Fruit fly (Drosophila melanogaster) whole organism, embryonic: ENCODE data around the gene CG10660.

Experiments
- Blimp-1 ChIP-seq: fragments of 200-800 bp; sonication (Bioruptor generic); optimal IDR thresholded peaks from 3 replicates; lab custom pipeline; 2018; ENCODE audit warnings: missing biosample characterization, missing genetic modification characterization, mild to moderate bottlenecking, moderate library complexity, missing genetic modification reagents
- CG10321 ChIP-seq: fragments of 200-800 bp; sonication (Bioruptor generic); IDR thresholded peaks from 2 replicates; pipeline ENCODE4 v1.3.6; 2022; ENCODE audit warnings: missing biosample characterization, missing genetic modification characterization
- CG10431 ChIP-seq: fragments of 200-800 bp; sonication (Bioruptor generic); optimal IDR thresholded peaks from 3 replicates; lab custom pipeline; 2018; ENCODE audit warnings: missing biosample characterization, mild to moderate bottlenecking, missing genetic modification characterization
- CG11696 ChIP-seq: fragments of 200-800 bp; sonication (Bioruptor generic); IDR thresholded peaks from 2 replicates; pipeline ENCODE4 v1.3.6; 2022; ENCODE audit warnings: missing biosample characterization, missing genetic modification characterization
- CG13287 ChIP-seq: fragments of 200-800 bp; sonication (Bioruptor generic); IDR thresholded peaks from 2 replicates; pipeline ENCODE4 v1.3.6; 2022; ENCODE audit warnings: missing biosample characterization, missing genetic modification characterization; ENCODE audit not compliant: partially characterized antibody
- CG15479 ChIP-seq: fragments of 200-800 bp; sonication (Bioruptor generic); optimal IDR thresholded peaks from 3 replicates; lab custom pipeline; 2019; ENCODE audit warnings: missing biosample characterization, mild to moderate bottlenecking, missing genetic modification characterization, moderate library complexity
- CG1602 ChIP-seq: fragments of 200-800 bp; sonication (Bioruptor generic); optimal IDR thresholded peaks from 3 replicates; lab custom pipeline; 2016; ENCODE audit warnings: missing biosample characterization, missing genetic modification characterization
- CG1603 ChIP-seq: fragments of 200-800 bp; sonication (Bioruptor generic); optimal IDR thresholded peaks from 2 replicates; lab custom pipeline; 2019; ENCODE audit warnings: missing biosample characterization, mild to moderate bottlenecking, missing genetic modification characterization, moderate library complexity
- CG17361 ChIP-seq: fragments of 200-800 bp; sonication (Bioruptor generic); IDR thresholded peaks from 3 replicates; pipeline ENCODE4 v1.3.6; 2022; ENCODE audit warnings: missing biosample characterization, missing genetic modification characterization
- CG18599 ChIP-seq: fragments of 200-800 bp; sonication (Bioruptor generic); optimal IDR thresholded peaks from 3 replicates; lab custom pipeline; 2017; ENCODE audit warnings: missing biosample characterization, missing genetic modification characterization, mild to moderate bottlenecking, moderate library complexity, missing genetic modification reagents
- CG34224 ChIP-seq: fragments of 200-800 bp; sonication (Bioruptor generic); IDR thresholded peaks from 3 replicates; pipeline ENCODE4 v1.3.6; 2022; ENCODE audit warnings: missing biosample characterization, missing genetic modification characterization; ENCODE audit not compliant: partially characterized antibody
- CG4707 ChIP-seq: fragments of 200-800 bp; sonication (Bioruptor generic); optimal IDR thresholded peaks from 2 replicates; lab custom pipeline; 2018; ENCODE audit warnings: missing biosample characterization, mild to moderate bottlenecking, missing genetic modification characterization, moderate library complexity
- CG5180 ChIP-seq: fragments of 200-800 bp; sonication (Bioruptor generic); optimal IDR thresholded peaks from 3 replicates; lab custom pipeline; 2017; ENCODE audit warnings: missing biosample characterization, missing genetic modification characterization, mild to moderate bottlenecking, moderate library complexity, missing genetic modification reagents
- CG6683 ChIP-seq: fragments of 200-800 bp; sonication (Bioruptor generic); optimal IDR thresholded peaks from 2 replicates; lab custom pipeline; 2017; ENCODE audit warnings: missing biosample characterization, mild to moderate bottlenecking, missing genetic modification characterization, missing genetic modification reagents
- CG9727 ChIP-seq: fragments of 200-800 bp; sonication (Bioruptor generic); optimal IDR thresholded peaks from 3 replicates; lab custom pipeline; 2017; ENCODE audit warnings: missing biosample characterization, mild to moderate bottlenecking, missing genetic modification characterization
- CTCF ChIP-seq: fragments of 200-800 bp; sonication (Bioruptor generic); optimal IDR thresholded peaks from 2 replicates; lab custom pipeline; 2017; ENCODE audit warnings: missing biosample characterization, mild to moderate bottlenecking, missing genetic modification characterization, moderate library complexity
- CoRest ChIP-seq: fragments of 200-800 bp; sonication (Bioruptor generic); optimal IDR thresholded peaks from 3 replicates; lab custom pipeline; 2018; ENCODE audit warnings: missing biosample characterization, mild to moderate bottlenecking, missing genetic modification characterization, moderate library complexity
- CrebB ChIP-seq: fragments of 200-800 bp; sonication (Bioruptor generic); optimal IDR thresholded peaks from 3 replicates; lab custom pipeline; 2018; ENCODE audit warnings: missing biosample characterization, mild to moderate bottlenecking, missing genetic modification characterization
- Dip3 ChIP-seq: fragments of 200-800 bp; sonication (Bioruptor generic); optimal IDR thresholded peaks from 3 replicates; lab custom pipeline; 2016; ENCODE audit warnings: missing biosample characterization, missing genetic modification characterization
- Dp ChIP-seq: fragments of 200-800 bp; sonication (Bioruptor generic); optimal IDR thresholded peaks from 2 replicates; lab custom pipeline; 2018; ENCODE audit warnings: missing biosample characterization, mild to moderate bottlenecking, missing genetic modification characterization, moderate library complexity
- E2f2 ChIP-seq: fragments of 200-800 bp; sonication (Bioruptor generic); IDR thresholded peaks from 2 replicates; pipeline ENCODE4 v1.3.6; 2022; ENCODE audit warnings: missing biosample characterization, missing genetic modification characterization
- Fer1 ChIP-seq: fragments of 200-800 bp; sonication (Bioruptor generic); optimal IDR thresholded peaks from 2 replicates; lab custom pipeline; 2017; ENCODE audit warnings: missing biosample characterization, mild to moderate bottlenecking, missing genetic modification characterization
- H15 ChIP-seq: fragments of 200-800 bp; sonication (Bioruptor generic); IDR thresholded peaks from 3 replicates; pipeline ENCODE4 v1.3.6; 2022; ENCODE audit warnings: missing biosample characterization, missing genetic modification characterization
- Hr51 ChIP-seq, 2 experiments: fragments of 200-800 bp; sonication (Bioruptor generic); optimal IDR thresholded peaks; 2 replicates in 1 of 2; 3 replicates in 1 of 2; lab custom pipeline; 2016 to 2018; ENCODE audit warnings: missing biosample characterization in 2 of 2, missing genetic modification characterization in 2 of 2, mild to moderate bottlenecking in 1 of 2, moderate library complexity in 1 of 2
- Lpt ChIP-seq: fragments of >200 bp; optimal IDR thresholded peaks from 2 replicates; lab custom pipeline; 2018; ENCODE audit warnings: missing biosample characterization, missing genetic modification characterization
- Nf-YB ChIP-seq: fragments of 200-800 bp; sonication (Bioruptor generic); optimal IDR thresholded peaks from 3 replicates; lab custom pipeline; 2019; ENCODE audit warnings: missing biosample characterization, mild to moderate bottlenecking, missing genetic modification characterization, moderate library complexity
- Nf-YC ChIP-seq: fragments of 200-800 bp; optimal IDR thresholded peaks from 3 replicates; lab custom pipeline; 2019; ENCODE audit warnings: missing biosample characterization, mild to moderate bottlenecking, missing genetic modification characterization, moderate library complexity
- Sry-β ChIP-seq: fragments of 200-800 bp; sonication (Bioruptor generic); optimal IDR thresholded peaks from 2 replicates; lab custom pipeline; 2018; ENCODE audit warnings: missing biosample characterization, mild to moderate bottlenecking, missing genetic modification characterization, moderate library complexity
- Ssrp ChIP-seq: fragments of 200-800 bp; sonication (Bioruptor generic); optimal IDR thresholded peaks from 2 replicates; lab custom pipeline; 2018; ENCODE audit warnings: missing biosample characterization, mild to moderate bottlenecking, missing genetic modification characterization, moderate library complexity
- bsh ChIP-seq, 2 experiments: fragments of 200-800 bp; sonication (Bioruptor generic); optimal IDR thresholded peaks; 2 replicates each; lab custom pipeline; 2017 to 2018; ENCODE audit warnings: mild to moderate bottlenecking in 2 of 2, missing biosample characterization in 2 of 2, missing genetic modification characterization in 2 of 2, moderate library complexity in 1 of 2
- cad ChIP-seq: fragments of >200 bp; optimal IDR thresholded peaks from 2 replicates; lab custom pipeline; 2017; ENCODE audit warnings: missing biosample characterization, missing genetic modification characterization
- chinmo ChIP-seq: fragments of 200-800 bp; sonication (Bioruptor generic); IDR thresholded peaks from 4 replicates; pipeline ENCODE4 v1.3.6; 2022; ENCODE audit warnings: missing biosample characterization, missing genetic modification characterization; ENCODE audit not compliant: partially characterized antibody
- crc ChIP-seq: fragments of 200-800 bp; sonication (Bioruptor generic); optimal IDR thresholded peaks from 2 replicates; lab custom pipeline; 2016; ENCODE audit warnings: missing biosample characterization, missing genetic modification characterization
- disco-r ChIP-seq: fragments of 200-800 bp; sonication (Bioruptor generic); optimal IDR thresholded peaks from 2 replicates; lab custom pipeline; 2016; ENCODE audit warnings: missing biosample characterization, missing genetic modification characterization
- dmrt99B ChIP-seq: fragments of 200-800 bp; sonication (Bioruptor generic); optimal IDR thresholded peaks from 2 replicates; lab custom pipeline; 2018; ENCODE audit warnings: missing biosample characterization, mild to moderate bottlenecking, missing genetic modification characterization, moderate library complexity
- exex ChIP-seq: fragments of 200-800 bp; sonication (Bioruptor generic); optimal IDR thresholded peaks from 4 replicates; lab custom pipeline; 2018; ENCODE audit warnings: missing biosample characterization, mild to moderate bottlenecking, missing genetic modification characterization, moderate library complexity
- fd64A ChIP-seq: fragments of 200-800 bp; sonication (Bioruptor generic); optimal IDR thresholded peaks from 3 replicates; lab custom pipeline; 2018; ENCODE audit warnings: missing biosample characterization, mild to moderate bottlenecking, missing genetic modification characterization
- gem ChIP-seq: fragments of 200-800 bp; sonication (Bioruptor generic); optimal IDR thresholded peaks from 2 replicates; lab custom pipeline; 2019; ENCODE audit warnings: missing biosample characterization, mild to moderate bottlenecking, missing genetic modification characterization, moderate library complexity
- hbn ChIP-seq: fragments of 200-800 bp; sonication (Bioruptor generic); IDR thresholded peaks from 2 replicates; pipeline ENCODE4 v1.3.6; 2022; ENCODE audit warnings: missing biosample characterization, missing genetic modification characterization; ENCODE audit not compliant: partially characterized antibody
- lab ChIP-seq: fragments of 200-800 bp; sonication (Bioruptor generic); optimal IDR thresholded peaks from 3 replicates; lab custom pipeline; 2017; ENCODE audit warnings: missing biosample characterization, missing genetic modification characterization, mild to moderate bottlenecking, moderate library complexity, missing genetic modification reagents
- pum ChIP-seq: fragments of 200-800 bp; sonication (Bioruptor generic); optimal IDR thresholded peaks from 2 replicates; lab custom pipeline; 2016; ENCODE audit warnings: missing biosample characterization, missing genetic modification characterization
- sd ChIP-seq: fragments of 200-800 bp; sonication (Bioruptor generic); optimal IDR thresholded peaks from 3 replicates; lab custom pipeline; 2018; ENCODE audit warnings: missing biosample characterization, mild to moderate bottlenecking, missing genetic modification characterization, moderate library complexity
- shn ChIP-seq: fragments of 200-800 bp; sonication (Bioruptor generic); optimal IDR thresholded peaks from 3 replicates; lab custom pipeline; 2016; ENCODE audit warnings: missing biosample characterization, missing genetic modification characterization
- slp2 ChIP-seq: fragments of 200-800 bp; sonication (Bioruptor generic); optimal IDR thresholded peaks from 2 replicates; lab custom pipeline; 2016; ENCODE audit warnings: missing biosample characterization, missing genetic modification characterization
- sug ChIP-seq: fragments of 200-800 bp; optimal IDR thresholded peaks from 2 replicates; lab custom pipeline; 2019; ENCODE audit warnings: missing biosample characterization, mild to moderate bottlenecking, missing genetic modification characterization, moderate library complexity
- tap ChIP-seq: fragments of 200-800 bp; optimal IDR thresholded peaks from 3 replicates; lab custom pipeline; 2019; ENCODE audit warnings: missing biosample characterization, mild to moderate bottlenecking, missing genetic modification characterization, moderate library complexity
- tin ChIP-seq: fragments of 200-800 bp; sonication (Bioruptor generic); optimal IDR thresholded peaks from 3 replicates; lab custom pipeline; 2016; ENCODE audit warnings: missing biosample characterization, missing genetic modification characterization
- usp ChIP-seq: fragments of >200 bp; optimal IDR thresholded peaks from 2 replicates; lab custom pipeline; 2017; ENCODE audit warnings: missing biosample characterization, missing genetic modification characterization

The CG10660 gene

dm6 chr3L:12526433-12527113 lies 36.1 kb upstream of the CG10660 start, which contains the start of gene eIF2beta (continued):
- TF ChIP-seq CG10321 (GFP tag; lab: Robert Waterston, UW), result no peak
- TF ChIP-seq CTCF (GFP tag; lab: Kevin White, UChicago), result peak; percentile 95
- TF ChIP-seq Fer1 (GFP tag; lab: Kevin White, UChicago), result peak; percentile 64
- TF ChIP-seq Dp, result peak; percentile 31
- peak; percentile 54 for TF ChIP-seq dmrt99B (tag; lab: Kevin White, UChicago)
- peak; percentile 19 for TF ChIP-seq Sry-β (GFP tag; lab: Kevin White, UChicago)
- TF ChIP-seq lab (GFP tag; lab: Kevin White, UChicago), result peak; percentile 62
- no peak for TF ChIP-seq usp (GFP tag; lab: Kevin White, UChicago)
- peak; percentile 42; the same call in 1 of the 2 replicates for TF ChIP-seq CG13287
- TF ChIP-seq E2f2, result peak; percentile 20; the same call in 1 of the 2 replicates
- no peak for TF ChIP-seq cad (GFP tag; lab: Kevin White, UChicago)
- peak; percentile 63 for TF ChIP-seq sd (tag; lab: Kevin White, UChicago)
- TF ChIP-seq CG18599, result no peak
- no peak for TF ChIP-seq shn (GFP tag; lab: Kevin White, UChicago)
- peak; percentile 68 for TF ChIP-seq CG10431 (GFP tag; lab: Kevin White, UChicago)
- peak; percentile 37 for TF ChIP-seq exex (tag; lab: Kevin White, UChicago)
- peak; percentile 4 for TF ChIP-seq sug
- TF ChIP-seq tap (tag; lab: Kevin White, UChicago), result peak; percentile 27
- TF ChIP-seq CG5180 (GFP tag; lab: Kevin White, UChicago), result peak; percentile 8
- TF ChIP-seq CG11696 (GFP tag; lab: Robert Waterston, UW), result no peak
- peak; percentile 55 for TF ChIP-seq CG9727 (GFP tag; lab: Kevin White, UChicago)
- TF ChIP-seq chinmo (GFP tag; lab: Robert Waterston, UW), result peak; percentile 78; the same call in 3 of the 4 replicates
- no peak for TF ChIP-seq CoRest
- TF ChIP-seq pum (GFP tag; lab: Kevin White, UChicago), result no peak
- no peak for TF ChIP-seq Nf-YB
- no peak for TF ChIP-seq fd64A (GFP tag; lab: Kevin White, UChicago)
- no peak for TF ChIP-seq H15 (GFP tag; lab: Robert Waterston, UW)
- TF ChIP-seq disco-r (GFP tag; lab: Kevin White, UChicago), result no peak
- peak; percentile 19 for TF ChIP-seq Blimp-1 (GFP tag; lab: Kevin White, UChicago)
- TF ChIP-seq gem (tag; lab: Kevin White, UChicago), result no peak
- TF ChIP-seq CG34224, result no peak
- TF ChIP-seq CrebB (tag; lab: Kevin White, UChicago), result peak; percentile 50
- peak in 1 of 2 experiments; percentile 20 for TF ChIP-seq bsh (GFP tag; optimal IDR thresholded peaks at IDR 0.05; lab: Kevin White, UChicago)
- no peak for TF ChIP-seq Lpt (GFP tag; lab: Kevin White, UChicago)
- TF ChIP-seq Nf-YC (tag; lab: Kevin White, UChicago), result peak; percentile 41
- TF ChIP-seq CG6683, result no peak
- peak; percentile 37 for TF ChIP-seq crc
- no peak for TF ChIP-seq CG1602 (GFP tag; lab: Kevin White, UChicago)
- peak in 1 of 2 experiments; percentile 38 for TF ChIP-seq Hr51 (GFP tag; optimal IDR thresholded peaks at IDR 0.05; lab: Kevin White, UChicago)
- TF ChIP-seq Dip3 (GFP tag; lab: Kevin White, UChicago), result no peak
- peak; percentile 14 for TF ChIP-seq CG15479 (GFP tag; lab: Kevin White, UChicago)
- TF ChIP-seq CG1603 (tag; lab: Kevin White, UChicago), result peak; percentile 37
- no peak for TF ChIP-seq Ssrp
- TF ChIP-seq hbn (GFP tag; lab: Robert Waterston, UW), result 0 out of 2 replicates have a peak, but pooled peaks have one; percentile 23
- TF ChIP-seq CG17361 (GFP tag; lab: Robert Waterston, UW), result peak; percentile 39; the same call in 1 of the 3 replicates
- peak; percentile 70 for TF ChIP-seq CG4707 (GFP tag; lab: Kevin White, UChicago)
- peak; percentile 37 for TF ChIP-seq slp2 (GFP tag; lab: Kevin White, UChicago)
- TF ChIP-seq tin (GFP tag; lab: Kevin White, UChicago), result peak; percentile 31
